Worm (Caenorhabditis elegans) whole organism, mixed stage, embryonic: ENCODE results near the gene F26G1.9.

Experiments used
- M03D4.4 ChIP-seq: sonication (generic microtip); optimal IDR thresholded peaks from 2 replicates; lab custom pipeline; 2017; ENCODE audit warnings: mild to moderate bottlenecking, missing genetic modification characterization, missing compliant biosample characterization
- bed-3 ChIP-seq: fragments of 200-800 bp; sonication (Bioruptor generic); optimal IDR thresholded peaks from 3 replicates; lab custom pipeline; 2018; ENCODE audit warnings: mild to moderate bottlenecking, missing genetic modification characterization, moderate library complexity, missing compliant biosample characterization
- blmp-1 ChIP-seq: fragments of 150-350 bp; optimal IDR thresholded peaks from 2 replicates; lab custom pipeline; 2014; ENCODE audit warnings: missing biosample characterization, missing genetic modification characterization
- ceh-43 ChIP-seq: fragments of 200-800 bp; sonication (Bioruptor generic); optimal IDR thresholded peaks from 2 replicates; lab custom pipeline; 2018; ENCODE audit warnings: mild to moderate bottlenecking, missing genetic modification characterization, moderate library complexity, missing compliant biosample characterization
- cnd-1 ChIP-seq: fragments of 200-800 bp; sonication (Bioruptor generic); optimal IDR thresholded peaks from 2 replicates; lab custom pipeline; 2018; ENCODE audit warnings: mild to moderate bottlenecking, missing genetic modification characterization, missing compliant biosample characterization
- drap-1 ChIP-seq: fragments of 200-800 bp; sonication (Bioruptor generic); optimal IDR thresholded peaks from 3 replicates; lab custom pipeline; 2018; ENCODE audit warnings: mild to moderate bottlenecking, missing genetic modification characterization, missing compliant biosample characterization
- elt-1 ChIP-seq: sonication (generic microtip); optimal IDR thresholded peaks from 2 replicates; lab custom pipeline; 2017; ENCODE audit warnings: missing genetic modification characterization, mild to moderate bottlenecking, missing compliant biosample characterization, antibody characterized with exemption, moderate library complexity, borderline replicate concordance; ENCODE audit not compliant: insufficient read depth
- elt-3 ChIP-seq: fragments of 150-350 bp; optimal IDR thresholded peaks from 2 replicates; lab custom pipeline; 2014; ENCODE audit warnings: missing biosample characterization, missing genetic modification characterization
- ham-2 ChIP-seq: fragments of 200-800 bp; sonication (Bioruptor generic); optimal IDR thresholded peaks from 2 replicates; lab custom pipeline; 2018; ENCODE audit warnings: mild to moderate bottlenecking, missing genetic modification characterization, missing compliant biosample characterization
- hlh-1 ChIP-seq: fragments of 150-350 bp; optimal IDR thresholded peaks from 2 replicates; lab custom pipeline; 2014; ENCODE audit warnings: missing biosample characterization, missing genetic modification reagents, missing genetic modification characterization
- lin-13 ChIP-seq: fragments of 150-350 bp; optimal IDR thresholded peaks from 2 replicates; lab custom pipeline; 2014; ENCODE audit warnings: missing biosample characterization, missing genetic modification characterization
- lin-32 ChIP-seq: fragments of 200-800 bp; sonication (Bioruptor generic); optimal IDR thresholded peaks from 2 replicates; lab custom pipeline; 2018; ENCODE audit warnings: mild to moderate bottlenecking, missing genetic modification characterization, missing compliant biosample characterization
- lsy-2 ChIP-seq: fragments of 150-350 bp; optimal IDR thresholded peaks from 2 replicates; lab custom pipeline; 2014; ENCODE audit warnings: missing biosample characterization, missing genetic modification characterization
- mab-5 ChIP-seq: fragments of 150-350 bp; optimal IDR thresholded peaks from 2 replicates; lab custom pipeline; 2014; ENCODE audit warnings: missing biosample characterization, missing genetic modification characterization
- mep-1 ChIP-seq: fragments of 150-350 bp; optimal IDR thresholded peaks from 2 replicates; lab custom pipeline; 2017; ENCODE audit warnings: missing biosample characterization, missing genetic modification reagents, missing genetic modification characterization, inconsistent platforms
- mls-2 ChIP-seq: sonication (generic microtip); optimal IDR thresholded peaks from 2 replicates; lab custom pipeline; 2016; ENCODE audit warnings: mild to moderate bottlenecking, missing genetic modification characterization, moderate library complexity, missing compliant biosample characterization
- nhr-2 ChIP-seq: fragments of 150-350 bp; optimal IDR thresholded peaks from 2 replicates; lab custom pipeline; 2014; ENCODE audit warnings: missing biosample characterization, missing genetic modification characterization
- nhr-237 ChIP-seq: fragments of 150-350 bp; optimal IDR thresholded peaks from 2 replicates; lab custom pipeline; 2014; ENCODE audit warnings: missing biosample characterization, missing genetic modification characterization
- nhr-76 ChIP-seq: sonication (generic microtip); optimal IDR thresholded peaks from 2 replicates; lab custom pipeline; 2017; ENCODE audit warnings: missing biosample characterization, missing genetic modification characterization
- sem-2 ChIP-seq: fragments of 200-800 bp; sonication (Bioruptor generic); optimal IDR thresholded peaks from 2 replicates; lab custom pipeline; 2018; ENCODE audit warnings: mild to moderate bottlenecking, missing genetic modification characterization, missing compliant biosample characterization
- snpc-4 ChIP-seq: fragments of 150-350 bp; optimal IDR thresholded peaks from 2 replicates; lab custom pipeline; 2014; ENCODE audit warnings: missing biosample characterization, missing genetic modification characterization
- sptf-1 ChIP-seq: sonication (generic microtip); optimal IDR thresholded peaks from 2 replicates; lab custom pipeline; 2017; ENCODE audit warnings: mild to moderate bottlenecking, missing genetic modification characterization, moderate library complexity, missing compliant biosample characterization
- tbx-8 ChIP-seq: fragments of 200-800 bp; sonication (Bioruptor generic); optimal IDR thresholded peaks from 2 replicates; lab custom pipeline; 2018; ENCODE audit warnings: mild to moderate bottlenecking, missing genetic modification characterization, moderate library complexity, missing compliant biosample characterization
- unc-120 ChIP-seq: sonication (generic microtip); optimal IDR thresholded peaks from 2 replicates; lab custom pipeline; 2017; ENCODE audit warnings: missing genetic modification characterization, missing compliant biosample characterization; ENCODE audit not compliant: poor library complexity, severe bottlenecking
- unc-39 ChIP-seq: fragments of 150-350 bp; optimal IDR thresholded peaks from 2 replicates; lab custom pipeline; 2014; ENCODE audit warnings: missing biosample characterization, missing genetic modification characterization
- unc-62 ChIP-seq: fragments of 150-350 bp; optimal IDR thresholded peaks from 2 replicates; lab custom pipeline; 2014; ENCODE audit warnings: missing biosample characterization, missing genetic modification reagents, missing genetic modification characterization
- zip-8 ChIP-seq: fragments of 150-350 bp; optimal IDR thresholded peaks from 2 replicates; lab custom pipeline; 2014; ENCODE audit warnings: missing biosample characterization, missing genetic modification characterization
- ztf-11 ChIP-seq: fragments of 150-350 bp; optimal IDR thresholded peaks from 2 replicates; lab custom pipeline; 2014; ENCODE audit warnings: missing biosample characterization, missing genetic modification characterization

The F26G1.9 gene

DNA sequence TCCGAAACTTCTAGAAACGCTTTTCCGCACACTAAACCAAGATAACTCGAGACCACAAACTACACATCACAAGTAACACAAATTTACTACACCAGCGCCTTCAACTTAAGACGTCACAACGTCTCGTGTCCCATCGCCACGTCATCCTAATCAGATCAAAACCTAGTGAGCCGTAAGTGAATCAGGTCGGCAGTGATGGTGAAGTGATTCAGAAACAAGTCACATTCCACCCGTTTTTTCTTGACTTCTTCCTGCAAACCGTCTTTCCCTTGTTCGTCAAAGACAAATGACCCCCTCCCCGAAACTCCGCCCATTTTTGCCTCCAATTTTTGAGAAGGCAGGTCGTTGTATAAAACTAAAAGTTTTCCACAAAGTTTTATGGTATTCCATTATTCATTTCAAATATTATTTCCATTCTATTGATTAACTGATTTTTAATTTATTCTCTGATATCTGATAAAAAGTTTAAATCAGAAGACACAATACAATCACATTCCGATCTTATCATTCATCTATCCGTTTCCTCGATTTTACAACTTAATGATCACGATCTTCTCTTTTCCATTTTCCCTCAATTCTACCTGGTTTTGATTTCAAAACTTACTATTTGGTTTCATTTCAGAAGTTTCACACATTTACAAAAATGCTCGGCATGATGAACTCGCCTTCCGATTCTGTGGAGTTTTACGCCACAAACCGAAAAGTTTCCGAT is 11.1 kb downstream of the F26G1.9 start, which contains the start of gene F26G1.2:
TSS of gene F26G1.2 (plus strand) at position 508 of the 712 bp plus-strand sequence.
- no peak for TF ChIP-seq lin-32
- no peak for TF ChIP-seq snpc-4 (tag; lab: Kevin White, UChicago)
- TF ChIP-seq lin-13 (tag; lab: Kevin White, UChicago): no peak
- TF ChIP-seq cnd-1 (tag; lab: Kevin White, UChicago): no peak
- TF ChIP-seq elt-3: no peak
- TF ChIP-seq ham-2 (GFP tag; lab: Kevin White, UChicago): no peak
- no peak for TF ChIP-seq unc-39 (tag; lab: Kevin White, UChicago)
- TF ChIP-seq blmp-1 (tag; lab: Kevin White, UChicago): no peak
- no peak for TF ChIP-seq tbx-8 (GFP tag; lab: Kevin White, UChicago)
- TF ChIP-seq hlh-1 (tag; lab: Kevin White, UChicago): no peak

DNA sequence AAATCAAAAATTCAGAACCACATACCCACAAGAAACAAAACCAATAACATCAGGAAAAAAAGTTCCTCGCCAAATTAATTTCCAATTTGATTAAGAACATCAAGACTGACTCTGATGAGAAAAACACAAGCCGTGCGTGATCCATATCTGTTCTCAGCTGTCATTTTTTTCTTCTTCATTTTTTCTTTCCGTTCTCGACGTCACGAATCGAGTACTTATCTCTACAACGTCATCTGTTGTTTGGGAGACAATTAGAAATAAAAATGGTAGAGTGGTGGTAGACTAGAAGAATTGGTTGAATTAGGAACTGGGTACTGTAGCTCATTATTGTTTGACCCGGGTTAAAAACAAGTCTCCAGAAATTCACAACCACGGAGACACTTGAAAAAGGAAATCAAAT is 12.8 kb downstream of the F26G1.9 start:
- no peak for TF ChIP-seq cnd-1 (tag; lab: Kevin White, UChicago)
- TF ChIP-seq nhr-237: no peak
- TF ChIP-seq ceh-43 (GFP tag; lab: Kevin White, UChicago): no peak
- no peak for TF ChIP-seq sptf-1 (tag; lab: Kevin White, UChicago)
- TF ChIP-seq M03D4.4 (tag; lab: Kevin White, UChicago): no peak
- TF ChIP-seq unc-120 (tag; lab: Kevin White, UChicago): no peak
- no peak for TF ChIP-seq mls-2 (tag; lab: Kevin White, UChicago)
- TF ChIP-seq tbx-8 (GFP tag; lab: Kevin White, UChicago): no peak
- TF ChIP-seq mab-5: no peak
- no peak for TF ChIP-seq lin-13 (tag; lab: Kevin White, UChicago)
- no peak for TF ChIP-seq ham-2 (GFP tag; lab: Kevin White, UChicago)
- TF ChIP-seq snpc-4 (tag; lab: Kevin White, UChicago): no peak
- TF ChIP-seq drap-1 (GFP tag; lab: Kevin White, UChicago): no peak
- no peak for TF ChIP-seq bed-3
- no peak for TF ChIP-seq lin-32
- TF ChIP-seq ztf-11 (tag; lab: Kevin White, UChicago): no peak
- TF ChIP-seq nhr-76: no peak
- no peak for TF ChIP-seq unc-62 (GFP tag; lab: Kevin White, UChicago)
- TF ChIP-seq zip-8: no peak
- TF ChIP-seq elt-1 (tag; lab: Kevin White, UChicago): no peak

DNA sequence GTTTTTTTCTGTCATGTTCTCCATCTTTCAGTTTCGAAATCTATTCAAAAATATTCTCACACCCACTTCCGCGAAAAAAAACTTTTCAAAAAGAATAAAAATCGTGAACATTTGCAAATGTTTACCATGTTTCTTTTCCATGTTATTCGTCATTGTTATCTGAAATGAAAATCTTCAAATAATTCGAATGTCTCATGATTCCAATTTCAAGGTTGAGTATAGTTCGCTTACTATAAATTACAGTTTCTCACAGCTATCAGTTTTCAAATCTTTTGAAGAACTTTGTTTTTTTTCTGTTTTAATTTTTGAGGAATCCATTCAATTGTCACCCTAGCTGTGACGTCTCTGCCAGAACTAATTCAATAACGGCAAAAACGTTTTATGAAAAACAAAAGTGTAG is 14.0 kb downstream of the F26G1.9 start:
- no peak for TF ChIP-seq lsy-2 (tag; lab: Kevin White, UChicago)
- no peak for TF ChIP-seq nhr-237
- TF ChIP-seq M03D4.4 (tag; lab: Kevin White, UChicago): no peak
- TF ChIP-seq lin-13 (tag; lab: Kevin White, UChicago): no peak
- TF ChIP-seq unc-120 (tag; lab: Kevin White, UChicago): no peak
- no peak for TF ChIP-seq sptf-1 (tag; lab: Kevin White, UChicago)
- no peak for TF ChIP-seq mab-5
- TF ChIP-seq bed-3: no peak
- TF ChIP-seq mep-1 (tag; lab: Kevin White, UChicago): no peak
- TF ChIP-seq snpc-4 (tag; lab: Kevin White, UChicago): no peak
- no peak for TF ChIP-seq tbx-8 (GFP tag; lab: Kevin White, UChicago)
- no peak for TF ChIP-seq drap-1 (GFP tag; lab: Kevin White, UChicago)
- no peak for TF ChIP-seq sem-2 (GFP tag; lab: Kevin White, UChicago)
- no peak for TF ChIP-seq nhr-2 (tag; lab: Kevin White, UChicago)

DNA sequence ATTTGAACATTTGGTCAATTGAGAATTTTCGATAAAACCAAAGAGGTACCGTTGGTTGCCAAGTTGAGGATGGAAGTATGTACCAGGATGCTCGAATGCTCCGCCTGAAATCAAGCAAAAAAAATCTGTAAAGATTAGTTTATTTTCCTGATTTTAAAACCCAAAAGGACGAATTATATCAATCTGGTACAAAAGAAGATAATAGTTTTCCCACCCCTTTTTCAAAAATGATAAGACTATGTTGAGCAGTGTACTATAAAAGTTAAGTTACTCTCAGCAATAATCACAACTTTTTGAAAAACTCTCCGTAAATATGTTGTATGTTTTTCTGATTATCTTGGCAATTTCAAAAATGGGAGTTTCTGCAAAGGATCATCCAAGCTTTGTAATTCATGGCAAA is 15.3 kb downstream of the F26G1.9 start, which contains the start of gene F26G1.3:
TSS of gene F26G1.3 (plus strand) at position 301 of the 400 bp plus-strand sequence.
- TF ChIP-seq lsy-2 (tag; lab: Kevin White, UChicago) (no peak), blmp-1 (tag; lab: Kevin White, UChicago) (no peak), zip-8 (no peak), M03D4.4 (tag; lab: Kevin White, UChicago) (no peak)

DNA sequence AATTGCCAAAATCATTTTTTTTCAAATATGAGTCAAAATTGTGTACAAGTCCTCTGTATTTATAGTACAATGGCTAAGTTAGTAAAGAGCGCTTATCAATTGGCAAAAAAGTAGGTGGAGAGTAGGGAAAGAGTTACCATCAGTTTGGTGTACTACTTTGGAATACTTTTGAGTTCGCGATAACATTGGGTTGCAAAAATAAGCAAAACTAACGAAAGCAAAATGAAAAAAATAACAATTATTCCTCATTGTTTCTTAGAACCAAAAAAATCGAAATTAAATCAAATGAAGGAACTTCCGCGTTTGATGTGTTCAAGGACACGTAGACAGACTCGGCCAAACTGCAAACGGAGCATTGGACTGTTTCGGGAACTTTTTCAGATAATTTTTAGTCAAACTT is 17.0 kb downstream of the F26G1.9 start, which contains the start of gene C27D9.2:
TSS of gene C27D9.2 (minus strand) at position 101 of the 400 bp plus-strand sequence.
- no peak for TF ChIP-seq lsy-2 (tag; lab: Kevin White, UChicago)
- no peak for TF ChIP-seq blmp-1 (tag; lab: Kevin White, UChicago)
- TF ChIP-seq ham-2 (GFP tag; lab: Kevin White, UChicago): no peak
- no peak for TF ChIP-seq tbx-8 (GFP tag; lab: Kevin White, UChicago)
- TF ChIP-seq lin-32: no peak
- TF ChIP-seq hlh-1 (tag; lab: Kevin White, UChicago): no peak
- no peak for TF ChIP-seq nhr-2 (tag; lab: Kevin White, UChicago)
- TF ChIP-seq mls-2 (tag; lab: Kevin White, UChicago): no peak
- TF ChIP-seq elt-1 (tag; lab: Kevin White, UChicago): no peak
